Worm (Caenorhabditis elegans) whole organism, early embryonic: ENCODE data around the gene srbc-6.
A peak's percentile ranks its signal among the peaks of the same experiment; 100 is the strongest.

Experiments
- B0310.2 ChIP-seq: sonication (generic microtip); optimal IDR thresholded peaks from 2 replicates; lab custom pipeline; 2016; ENCODE audit warnings: mild to moderate bottlenecking, missing genetic modification characterization, missing compliant biosample characterization
- F13C5.2 ChIP-seq: sonication (generic microtip); optimal IDR thresholded peaks from 2 replicates; lab custom pipeline; 2017; ENCODE audit warnings: mild to moderate bottlenecking, missing genetic modification characterization, inconsistent platforms, missing compliant biosample characterization
- aly-1 ChIP-seq: sonication (generic microtip); optimal IDR thresholded peaks from 2 replicates; lab custom pipeline; 2016; ENCODE audit warnings: missing genetic modification characterization, missing compliant biosample characterization
- ama-1 ChIP-seq: fragments of 150-350 bp; optimal IDR thresholded peaks from 2 replicates; lab custom pipeline; 2014
- ceh-13 ChIP-seq: fragments of 200-800 bp; sonication (Bioruptor generic); optimal IDR thresholded peaks from 2 replicates; lab custom pipeline; 2018; ENCODE audit warnings: mild to moderate bottlenecking, missing genetic modification characterization, missing compliant biosample characterization
- ceh-36 ChIP-seq: sonication (generic microtip); optimal IDR thresholded peaks from 2 replicates; lab custom pipeline; 2016; ENCODE audit warnings: missing genetic modification characterization, inconsistent platforms, missing compliant biosample characterization
- ets-7 ChIP-seq: sonication (generic microtip); optimal IDR thresholded peaks from 2 replicates; lab custom pipeline; 2016; ENCODE audit warnings: missing genotype, missing genetic modification characterization, missing compliant biosample characterization
- flt-1 ChIP-seq: fragments of 200-800 bp; sonication (Bioruptor generic); IDR thresholded peaks from 2 replicates; pipeline ENCODE4 v1.3.6; 2022; ENCODE audit warnings: missing genetic modification characterization, missing compliant biosample characterization
- hmbx-1 ChIP-seq: sonication (generic microtip); optimal IDR thresholded peaks from 2 replicates; lab custom pipeline; 2016; ENCODE audit warnings: mild to moderate bottlenecking, missing genetic modification characterization, missing compliant biosample characterization
- hmg-4 ChIP-seq: fragments of 200-800 bp; sonication (Bioruptor generic); optimal IDR thresholded peaks from 2 replicates; lab custom pipeline; 2018; ENCODE audit warnings: mild to moderate bottlenecking, missing genetic modification characterization, missing compliant biosample characterization
- hnd-1 ChIP-seq: sonication (generic microtip); optimal IDR thresholded peaks from 2 replicates; lab custom pipeline; 2016; ENCODE audit warnings: missing genetic modification characterization, missing compliant biosample characterization
- pes-1 ChIP-seq: fragments of 200-800 bp; sonication (Bioruptor generic); IDR thresholded peaks from 2 replicates; pipeline ENCODE4 v1.3.6; 2022; ENCODE audit warnings: missing genetic modification reagents, missing genetic modification characterization, missing compliant biosample characterization
- scrt-1 ChIP-seq: fragments of 200-800 bp; sonication (Bioruptor generic); IDR thresholded peaks from 2 replicates; pipeline ENCODE4 v1.3.6; 2022; ENCODE audit warnings: missing genetic modification characterization, missing compliant biosample characterization
- sea-1 ChIP-seq: fragments of 200-800 bp; sonication (Bioruptor generic); conservative IDR thresholded peaks from 2 replicates; pipeline ENCODE4 v1.3.6; 2022; ENCODE audit warnings: missing genetic modification characterization, missing compliant biosample characterization
- tbx-11 ChIP-seq: fragments of 200-800 bp; sonication (Bioruptor generic); IDR thresholded peaks from 2 replicates; pipeline ENCODE4 v1.3.6; 2022; ENCODE audit warnings: missing genetic modification characterization, missing compliant biosample characterization
- tbx-37 ChIP-seq: fragments of 200-800 bp; sonication (Bioruptor generic); conservative IDR thresholded peaks from 2 replicates; pipeline ENCODE4 v1.3.6; 2022; ENCODE audit warnings: missing genetic modification reagents, missing genetic modification characterization, missing compliant biosample characterization
- tra-4 ChIP-seq: sonication (generic microtip); optimal IDR thresholded peaks from 2 replicates; lab custom pipeline; 2017; ENCODE audit warnings: missing genetic modification characterization, missing compliant biosample characterization

srbc-6 gene

ce11 chrV:3188043-3188442, 18.1 kb downstream of the srbc-6 start, which contains the start of gene lag-2:
Gene lag-2 (plus strand): TSS chrV:3188343.
- no peak for TF ChIP-seq tra-4 (tag; lab: Kevin White, UChicago)
- no peak for TF ChIP-seq aly-1 (tag; lab: Kevin White, UChicago)
- no peak for TF ChIP-seq tbx-37 (GFP tag; lab: Robert Waterston, UW)
- TF ChIP-seq scrt-1 = no peak
- TF ChIP-seq hmbx-1 (tag; lab: Kevin White, UChicago) = no peak
- no peak for TF ChIP-seq F13C5.2
- no peak for TF ChIP-seq hmg-4 (GFP tag; lab: Kevin White, UChicago)
- TF ChIP-seq ama-1 (lab: Kevin White, UChicago) = no peak
- TF ChIP-seq sea-1 (GFP tag; lab: Robert Waterston, UW) = no peak
- TF ChIP-seq B0310.2 = no peak
- TF ChIP-seq tbx-11 = no peak
- TF ChIP-seq ets-7 = no peak
- TF ChIP-seq flt-1 = no peak
- TF ChIP-seq ceh-36 (tag; lab: Kevin White, UChicago) = no peak
- no peak for TF ChIP-seq hnd-1 (tag; lab: Kevin White, UChicago)

ce11 chrV:3193091-3193608, 23.2 kb downstream of the srbc-6 start, which contains the start of the genes Y73C8B.3 and Y73C8B.9:
Gene Y73C8B.3 (minus strand): TSS chrV:3193237.
Gene Y73C8B.9 (plus strand): TSS chrV:3193558.
- TF ChIP-seq ama-1 (lab: Kevin White, UChicago) (no peak), tra-4 (tag; lab: Kevin White, UChicago) (no peak), ets-7 (no peak), tbx-11 (no peak), scrt-1 (no peak), hmg-4 (GFP tag; lab: Kevin White, UChicago) (no peak), hnd-1 (tag; lab: Kevin White, UChicago) (no peak), tbx-37 (GFP tag; lab: Robert Waterston, UW) (no peak), aly-1 (tag; lab: Kevin White, UChicago) (no peak), F13C5.2 (no peak), ceh-13 (no peak), ceh-36 (tag; lab: Kevin White, UChicago) (no peak), hmbx-1 (tag; lab: Kevin White, UChicago) (no peak), flt-1 (no peak), sea-1 (GFP tag; lab: Robert Waterston, UW) (no peak), pes-1 (GFP tag; lab: Robert Waterston, UW) (no peak)

ce11 chrV:3194952-3195450, 25.1 kb downstream of the srbc-6 start, which contains the start of gene Y73C8B.2:
Gene Y73C8B.2 (minus strand): TSS chrV:3195002.
- no peak for TF ChIP-seq tra-4 (tag; lab: Kevin White, UChicago)
- peak; percentile 5 for TF ChIP-seq F13C5.2
- no peak for TF ChIP-seq aly-1 (tag; lab: Kevin White, UChicago)
- peak; percentile 39; the same call in 1 of the 2 replicates for TF ChIP-seq tbx-11

- TF ChIP-seq tbx-37 (GFP tag; lab: Robert Waterston, UW) (no peak), F13C5.2 (no peak), ceh-36 (tag; lab: Kevin White, UChicago) (no peak), tra-4 (tag; lab: Kevin White, UChicago) (no peak), hnd-1 (tag; lab: Kevin White, UChicago) (no peak), ceh-13 (no peak), ets-7 (no peak), aly-1 (tag; lab: Kevin White, UChicago) (no peak), B0310.2 (no peak), sea-1 (GFP tag; lab: Robert Waterston, UW) (no peak), hmg-4 (GFP tag; lab: Kevin White, UChicago) (no peak), tbx-11 (no peak), scrt-1 (no peak), flt-1 (no peak), ama-1 (lab: Kevin White, UChicago) (no peak)
Observed at ce11 chrV:3195814-3196213, 25.9 kb downstream of the srbc-6 start.

- TF ChIP-seq aly-1 (tag; lab: Kevin White, UChicago) = no peak
- no peak for TF ChIP-seq ets-7
- no peak for TF ChIP-seq ceh-13
- no peak for TF ChIP-seq tbx-37 (GFP tag; lab: Robert Waterston, UW)
- TF ChIP-seq pes-1 (GFP tag; lab: Robert Waterston, UW) = no peak
- TF ChIP-seq sea-1 (GFP tag; lab: Robert Waterston, UW) = no peak
- no peak for TF ChIP-seq hmg-4 (GFP tag; lab: Kevin White, UChicago)
- no peak for TF ChIP-seq ama-1 (lab: Kevin White, UChicago)
- no peak for TF ChIP-seq flt-1
- no peak for TF ChIP-seq hmbx-1 (tag; lab: Kevin White, UChicago)
- no peak for TF ChIP-seq tra-4 (tag; lab: Kevin White, UChicago)
- TF ChIP-seq scrt-1 = no peak
- TF ChIP-seq hnd-1 (tag; lab: Kevin White, UChicago) = no peak
- TF ChIP-seq tbx-11 = no peak
Observed at ce11 chrV:3196832-3197329, 26.9 kb downstream of the srbc-6 start, which contains the start of the genes Y73C8B.1 and Y73C8B.5. Gene Y73C8B.1 (minus strand): TSS chrV:3196882. Gene Y73C8B.5 (plus strand): TSS chrV:3197268.

ce11 chrV:3200323-3200722, 30.4 kb downstream of the srbc-6 start, which contains the start of gene K08D9.4:
Gene K08D9.4 (minus strand): TSS chrV:3200423.
- TF ChIP-seq pes-1 (GFP tag; lab: Robert Waterston, UW) (no peak), B0310.2 (no peak), hnd-1 (tag; lab: Kevin White, UChicago) (no peak), tbx-37 (GFP tag; lab: Robert Waterston, UW) (no peak), hmbx-1 (tag; lab: Kevin White, UChicago) (no peak), ceh-36 (tag; lab: Kevin White, UChicago) (no peak), tra-4 (tag; lab: Kevin White, UChicago) (no peak), flt-1 (no peak), F13C5.2 (no peak), ama-1 (lab: Kevin White, UChicago) (no peak), tbx-11 (no peak), hmg-4 (GFP tag; lab: Kevin White, UChicago) (no peak), aly-1 (tag; lab: Kevin White, UChicago) (no peak), scrt-1 (no peak), ets-7 (no peak), ceh-13 (no peak), sea-1 (GFP tag; lab: Robert Waterston, UW) (no peak)

- TF ChIP-seq ets-7 = no peak
- TF ChIP-seq hmg-4 (GFP tag; lab: Kevin White, UChicago) = no peak
- no peak for TF ChIP-seq ceh-36 (tag; lab: Kevin White, UChicago)
- no peak for TF ChIP-seq sea-1 (GFP tag; lab: Robert Waterston, UW)
Observed at ce11 chrV:3204433-3204832, 34.5 kb downstream of the srbc-6 start.
